Worm (Caenorhabditis elegans) whole organism, L3 larva: ENCODE measurements around the gene metl-13.

ENCODE experiments used
- ama-1 ChIP-seq: fragments of 150-350 bp; optimal IDR thresholded peaks from 2 replicates; lab custom pipeline; 2018
- ceh-82 ChIP-seq: fragments of 150-350 bp; optimal IDR thresholded peaks from 2 replicates; lab custom pipeline; 2014; ENCODE audit warnings: missing biosample characterization, missing genetic modification characterization
- nhr-237 ChIP-seq: fragments of 150-350 bp; optimal IDR thresholded peaks from 2 replicates; lab custom pipeline; 2014; ENCODE audit warnings: missing biosample characterization, missing genetic modification characterization
- tbx-2 ChIP-seq: sonication (generic microtip); optimal IDR thresholded peaks from 2 replicates; lab custom pipeline; 2016; ENCODE audit warnings: mild to moderate bottlenecking, missing genetic modification characterization, missing compliant biosample characterization
- unc-62 ChIP-seq: fragments of 150-350 bp; sonication (generic microtip); optimal IDR thresholded peaks from 4 replicates; lab custom pipeline; 2014; ENCODE audit warnings: missing biosample characterization, missing genetic modification reagents, missing genetic modification characterization
- ztf-11 ChIP-seq: fragments of 150-350 bp; optimal IDR thresholded peaks from 2 replicates; lab custom pipeline; 2014; ENCODE audit warnings: missing biosample characterization, missing genetic modification characterization

- TF ChIP-seq ztf-11 (tag; lab: Kevin White, UChicago) (no peak), tbx-2 (tag; lab: Kevin White, UChicago) (no peak), unc-62 (GFP tag; lab: Kevin White, UChicago) (no peak), ceh-82 (tag; lab: Kevin White, UChicago) (no peak), nhr-237 (no peak), ama-1 (lab: Kevin White, UChicago) (no peak)
These were observed 37.6 kb upstream of the metl-13 start, which contains the start of gene F38A5.6 for ce11 chrIV:6597298-6597697.
